Worm (Caenorhabditis elegans): ENCODE data around the gene nhr-76.

DNA sequence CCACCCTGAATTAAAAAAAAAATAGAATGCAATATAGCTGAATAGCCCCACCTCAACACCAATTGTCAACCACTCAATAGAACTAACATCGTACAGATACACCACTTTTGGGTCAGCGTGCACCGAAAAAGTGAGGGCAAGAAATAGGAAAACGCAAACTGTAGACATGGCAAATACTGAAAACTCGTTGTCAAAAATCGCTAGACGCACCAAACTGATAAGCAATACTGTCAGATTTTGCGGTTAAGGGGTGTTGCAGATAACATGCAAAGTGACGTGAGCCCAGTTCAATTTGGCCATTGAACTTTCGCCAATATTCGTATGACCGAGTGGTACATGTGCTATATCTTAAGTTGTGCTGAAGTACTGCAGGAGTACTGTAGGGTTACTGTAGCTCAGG is 46.0 kb downstream of the nhr-76 start, which contains the start of gene K11H12.3:
- TF ChIP-seq him-1 (tag; optimal IDR thresholded peaks at IDR 0.05) (no peak), dao-5 (tag; optimal IDR thresholded peaks at IDR 0.05) (no peak), W03F9.2 (tag; optimal IDR thresholded peaks at IDR 0.05) (no peak)
